Worm (Caenorhabditis elegans) whole organism, L2 larva: ENCODE measurements around the gene gur-4.
A peak's percentile ranks its signal among the peaks of the same experiment; 100 is the strongest.

Experiments
- C34F6.9 ChIP-seq: fragments of 150-350 bp; optimal IDR thresholded peaks from 2 replicates; lab custom pipeline; 2014; ENCODE audit warnings: missing biosample characterization, missing genetic modification characterization
- F13H6.1 ChIP-seq: sonication (generic microtip); optimal IDR thresholded peaks from 2 replicates; lab custom pipeline; 2016; ENCODE audit warnings: missing genetic modification characterization, missing compliant biosample characterization
- R02D3.7 ChIP-seq: fragments of 150-350 bp; optimal IDR thresholded peaks from 2 replicates; lab custom pipeline; 2014; ENCODE audit warnings: missing biosample characterization, missing genetic modification characterization
- Y55F3AM.14 ChIP-seq: fragments of 200-800 bp; sonication (Bioruptor generic); optimal IDR thresholded peaks from 2 replicates; lab custom pipeline; 2018; ENCODE audit warnings: mild to moderate bottlenecking, missing genetic modification characterization, missing compliant biosample characterization
- ZK546.5 ChIP-seq: sonication (generic microtip); optimal IDR thresholded peaks from 2 replicates; lab custom pipeline; 2017; ENCODE audit warnings: missing biosample characterization, missing genetic modification characterization
- blmp-1 ChIP-seq: sonication (generic microtip); optimal IDR thresholded peaks from 2 replicates; lab custom pipeline; 2017; ENCODE audit warnings: missing genetic modification characterization, mild to moderate bottlenecking, missing compliant biosample characterization, antibody characterized with exemption, moderate library complexity; ENCODE audit not compliant: insufficient read depth
- crh-2 ChIP-seq: sonication (generic microtip); optimal IDR thresholded peaks from 2 replicates; lab custom pipeline; 2017; ENCODE audit warnings: missing biosample characterization, missing genetic modification characterization
- elt-1 ChIP-seq: fragments of 150-350 bp; optimal IDR thresholded peaks from 2 replicates; lab custom pipeline; 2014; ENCODE audit warnings: missing biosample characterization, missing genetic modification characterization
- elt-3 ChIP-seq: sonication (generic microtip); optimal IDR thresholded peaks from 2 replicates; lab custom pipeline; 2017; ENCODE audit warnings: missing biosample characterization, missing genetic modification characterization
- fos-1 ChIP-seq: fragments of 150-350 bp; optimal IDR thresholded peaks from 2 replicates; lab custom pipeline; 2014; ENCODE audit warnings: missing biosample characterization, missing genetic modification characterization
- gmeb-1 ChIP-seq: fragments of 150-350 bp; optimal IDR thresholded peaks from 2 replicates; lab custom pipeline; 2014; ENCODE audit warnings: missing biosample characterization, missing genetic modification characterization
- lin-13 ChIP-seq: fragments of 150-350 bp; optimal IDR thresholded peaks from 2 replicates; lab custom pipeline; 2014; ENCODE audit warnings: missing biosample characterization, missing genetic modification reagents, missing genetic modification characterization
- lin-39 ChIP-seq: fragments of 150-350 bp; optimal IDR thresholded peaks from 2 replicates; lab custom pipeline; 2014; ENCODE audit warnings: missing biosample characterization, missing genetic modification reagents, missing genetic modification characterization
- lsy-2 ChIP-seq, 2 experiments: fragments of 150-350 bp in 1 of 2; sonication (generic microtip) in 1 of 2; optimal IDR thresholded peaks; 2 replicates each; lab custom pipeline; 2014 to 2017; ENCODE audit warnings: missing biosample characterization in 2 of 2, missing genetic modification characterization in 2 of 2
- mab-5 ChIP-seq: fragments of 150-350 bp; optimal IDR thresholded peaks from 2 replicates; lab custom pipeline; 2014; ENCODE audit warnings: missing biosample characterization, missing genetic modification characterization
- mbf-1 ChIP-seq: sonication (generic microtip); optimal IDR thresholded peaks from 2 replicates; lab custom pipeline; 2017; ENCODE audit warnings: missing biosample characterization, missing genetic modification characterization
- nhr-10 ChIP-seq: sonication (generic microtip); optimal IDR thresholded peaks from 2 replicates; lab custom pipeline; 2017; ENCODE audit warnings: missing biosample characterization, missing genetic modification characterization
- nhr-11 ChIP-seq: fragments of 150-350 bp; optimal IDR thresholded peaks from 2 replicates; lab custom pipeline; 2014; ENCODE audit warnings: missing biosample characterization, missing genetic modification characterization
- nhr-12 ChIP-seq: fragments of 150-350 bp; optimal IDR thresholded peaks from 2 replicates; lab custom pipeline; 2014; ENCODE audit warnings: missing biosample characterization, missing genetic modification characterization
- nhr-129 ChIP-seq: fragments of 150-350 bp; optimal IDR thresholded peaks from 2 replicates; lab custom pipeline; 2014; ENCODE audit warnings: missing biosample characterization, missing genetic modification characterization
- nhr-21 ChIP-seq: fragments of 150-350 bp; optimal IDR thresholded peaks from 2 replicates; lab custom pipeline; 2014; ENCODE audit warnings: missing biosample characterization, missing genetic modification characterization
- nhr-23 ChIP-seq: fragments of 150-350 bp; optimal IDR thresholded peaks from 2 replicates; lab custom pipeline; 2014; ENCODE audit warnings: missing biosample characterization, missing genetic modification reagents, missing genetic modification characterization
- nhr-237 ChIP-seq: fragments of 150-350 bp; optimal IDR thresholded peaks from 2 replicates; lab custom pipeline; 2014; ENCODE audit warnings: missing biosample characterization, missing genetic modification characterization
- nhr-25 ChIP-seq: fragments of 150-350 bp; sonication (generic microtip); optimal IDR thresholded peaks from 3 replicates; lab custom pipeline; 2014; ENCODE audit warnings: missing biosample characterization, missing genetic modification characterization
- nhr-77 ChIP-seq: fragments of 150-350 bp; optimal IDR thresholded peaks from 2 replicates; lab custom pipeline; 2014; ENCODE audit warnings: missing biosample characterization, missing genetic modification characterization
- peb-1 ChIP-seq: fragments of 150-350 bp; optimal IDR thresholded peaks from 2 replicates; lab custom pipeline; 2014; ENCODE audit warnings: missing biosample characterization, missing genetic modification characterization
- skn-1 ChIP-seq: sonication (generic microtip); optimal IDR thresholded peaks from 2 replicates; lab custom pipeline; 2017; ENCODE audit warnings: missing biosample characterization, missing genetic modification characterization
- sma-3 ChIP-seq: sonication (generic microtip); optimal IDR thresholded peaks from 2 replicates; lab custom pipeline; 2016; ENCODE audit warnings: missing genetic modification reagents, missing genetic modification characterization, missing compliant biosample characterization
- sma-9 ChIP-seq, 2 experiments: fragments of 150-350 bp in 1 of 2; sonication (generic microtip) in 1 of 2; optimal IDR thresholded peaks; 2 replicates each; lab custom pipeline; 2014 to 2016; ENCODE audit warnings: missing genetic modification characterization in 2 of 2, mild to moderate bottlenecking in 1 of 2, missing biosample characterization in 1 of 2, missing compliant biosample characterization in 1 of 2, missing genetic modification reagents in 1 of 2, moderate library complexity in 1 of 2
- snpc-4 ChIP-seq: fragments of 150-350 bp; optimal IDR thresholded peaks from 2 replicates; lab custom pipeline; 2014; ENCODE audit warnings: missing biosample characterization, missing genetic modification characterization
- unc-39 ChIP-seq: fragments of 150-350 bp; optimal IDR thresholded peaks from 2 replicates; lab custom pipeline; 2014; ENCODE audit warnings: missing biosample characterization, missing genetic modification characterization
- unc-55 ChIP-seq: fragments of 150-350 bp; sonication (generic microtip); optimal IDR thresholded peaks from 3 replicates; lab custom pipeline; 2014; ENCODE audit warnings: missing biosample characterization, missing genetic modification reagents, missing genetic modification characterization
- unc-62 ChIP-seq: fragments of 150-350 bp; optimal IDR thresholded peaks from 2 replicates; lab custom pipeline; 2014; ENCODE audit warnings: missing biosample characterization, missing genetic modification reagents, missing genetic modification characterization
- ztf-11 ChIP-seq: sonication (generic microtip); optimal IDR thresholded peaks from 2 replicates; lab custom pipeline; 2017; ENCODE audit warnings: missing biosample characterization, missing genetic modification characterization
- ztf-4 ChIP-seq: fragments of 150-350 bp; optimal IDR thresholded peaks from 2 replicates; lab custom pipeline; 2014; ENCODE audit warnings: missing biosample characterization, missing genetic modification characterization

Gene gur-4

DNA sequence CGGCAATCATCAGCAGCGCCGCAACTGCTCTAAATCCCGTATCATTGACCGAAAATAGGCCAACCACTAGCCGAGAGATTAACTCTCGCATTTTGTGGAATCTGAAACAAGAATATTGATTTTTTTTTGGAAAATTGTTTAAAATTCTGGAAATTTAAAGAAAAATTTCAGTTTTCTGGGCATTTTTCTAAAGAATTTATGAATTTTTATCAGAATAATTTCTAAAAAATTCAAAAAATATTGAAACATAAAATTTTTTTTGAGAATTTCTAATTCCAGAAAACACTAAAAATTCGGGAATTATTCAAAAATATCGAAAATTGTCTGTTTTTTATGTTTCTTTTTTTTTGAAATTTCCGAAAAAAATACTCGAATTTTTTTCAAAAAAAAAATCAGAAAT is 28.2 kb downstream of the gur-4 start, which contains the start of gene algn-3:
algn-3 (minus strand) TSS at position 101 of the 400 bp plus-strand sequence.
- no peak for TF ChIP-seq nhr-11 (tag; lab: Kevin White, UChicago)
- no peak for TF ChIP-seq ztf-11 (tag; lab: Kevin White, UChicago)
- no peak for TF ChIP-seq nhr-237 (tag; lab: Kevin White, UChicago)

DNA sequence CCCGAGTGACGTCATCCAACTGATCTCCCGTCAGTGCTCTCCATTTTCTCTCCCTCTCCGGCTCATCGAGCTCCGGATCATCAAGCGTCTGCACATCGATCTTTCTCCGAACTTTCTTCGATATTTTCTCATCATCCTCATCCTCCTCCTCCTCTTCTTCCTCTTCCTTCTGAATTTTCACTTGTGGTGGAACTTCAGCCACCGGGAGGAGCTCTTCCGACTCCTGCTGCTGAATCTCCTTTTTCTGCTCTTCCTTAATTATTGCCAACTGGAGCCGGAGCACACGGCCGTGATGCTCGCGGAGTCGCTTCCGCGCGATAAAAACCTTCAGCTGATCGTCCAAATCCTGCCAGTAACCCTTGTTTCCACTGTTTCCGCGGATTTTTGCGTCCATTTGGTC is 31.7 kb downstream of the gur-4 start:
- TF ChIP-seq unc-39 (no peak), snpc-4 (tag; lab: Kevin White, UChicago) (no peak), fos-1 (tag; lab: Kevin White, UChicago) (no peak), lsy-2 (tag; optimal IDR thresholded peaks at IDR 0.05; lab: Kevin White, UChicago) (no peak), mab-5 (tag; lab: Kevin White, UChicago) (no peak), nhr-12 (tag; lab: Kevin White, UChicago) (no peak), nhr-25 (tag; lab: Kevin White, UChicago) (no peak), lin-13 (GFP tag; lab: Kevin White, UChicago) (no peak), ZK546.5 (tag; lab: Kevin White, UChicago) (no peak), blmp-1 (tag; lab: Kevin White, UChicago) (no peak), mbf-1 (tag; lab: Kevin White, UChicago) (no peak), C34F6.9 (tag; lab: Kevin White, UChicago) (no peak), nhr-10 (tag; lab: Kevin White, UChicago) (no peak), nhr-129 (no peak), ztf-11 (tag; lab: Kevin White, UChicago) (no peak), skn-1 (tag; lab: Kevin White, UChicago) (no peak), nhr-21 (no peak), nhr-237 (tag; lab: Kevin White, UChicago) (no peak)

DNA sequence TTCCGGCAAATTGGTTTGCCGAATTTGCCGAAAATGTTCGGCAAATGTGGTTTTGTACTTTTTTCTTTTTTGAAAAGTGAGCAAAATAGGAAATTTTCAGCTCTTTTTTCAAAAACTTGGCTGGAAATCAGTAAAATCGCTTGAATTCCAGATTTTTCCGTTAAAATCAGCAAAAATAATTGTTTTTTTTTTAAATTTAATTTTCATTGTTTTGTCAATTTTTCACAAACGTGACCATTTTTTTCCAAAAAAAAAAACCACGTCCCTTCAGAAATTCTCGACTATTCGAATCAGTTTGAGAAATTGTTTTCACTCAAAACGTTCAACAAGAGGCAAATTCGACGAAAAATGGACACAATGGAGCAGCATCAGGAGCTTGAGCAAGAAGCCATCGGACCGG is 33.0 kb downstream of the gur-4 start, which contains the start of gene K09E4.1:
K09E4.1 (plus strand) TSS at position 301 of the 400 bp plus-strand sequence.
- TF ChIP-seq lsy-2 (tag; optimal IDR thresholded peaks at IDR 0.05; lab: Kevin White, UChicago): no peak
- TF ChIP-seq gmeb-1 (tag; lab: Kevin White, UChicago): no peak
- no peak for TF ChIP-seq nhr-77 (tag; lab: Kevin White, UChicago)
- no peak for TF ChIP-seq skn-1 (tag; lab: Kevin White, UChicago)
- TF ChIP-seq blmp-1 (tag; lab: Kevin White, UChicago): no peak
- no peak for TF ChIP-seq lin-39 (tag; lab: Kevin White, UChicago)
- no peak for TF ChIP-seq nhr-23 (tag; lab: Kevin White, UChicago)
- no peak for TF ChIP-seq fos-1 (tag; lab: Kevin White, UChicago)
- TF ChIP-seq unc-39: no peak
- TF ChIP-seq crh-2: no peak
- TF ChIP-seq ztf-11 (tag; lab: Kevin White, UChicago): no peak
- no peak for TF ChIP-seq peb-1 (tag; lab: Kevin White, UChicago)
- TF ChIP-seq nhr-21: no peak
- TF ChIP-seq, all 48 proteins: peak for 0

DNA sequence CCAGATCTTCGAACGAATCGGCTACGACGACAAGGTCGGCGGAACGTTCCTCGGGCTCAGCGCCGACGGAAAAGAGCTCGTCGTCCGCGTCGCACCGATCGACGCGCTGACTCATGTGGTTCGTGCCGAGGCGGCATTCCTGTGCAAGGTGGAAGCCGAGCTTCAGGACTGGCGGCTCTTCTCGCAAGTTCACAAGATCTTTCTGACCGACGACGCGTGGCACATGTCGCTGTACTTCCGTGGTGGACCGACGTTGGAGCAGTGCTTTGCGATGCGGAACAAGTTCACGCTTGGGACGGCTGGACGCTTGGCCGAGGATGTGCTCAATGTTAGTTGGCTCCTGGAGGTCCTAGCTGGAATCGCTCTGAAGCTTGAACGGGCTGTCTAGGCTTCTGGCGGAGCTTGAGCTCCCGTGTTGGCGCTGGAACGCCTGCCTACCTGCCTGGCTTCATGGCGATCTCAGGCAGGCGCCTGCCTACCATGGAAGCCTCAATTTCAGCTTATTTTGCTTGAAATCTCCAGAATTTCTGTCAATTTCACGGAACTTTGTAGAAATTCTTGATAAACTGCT is 34.4 kb downstream of the gur-4 start:
- TF ChIP-seq nhr-12 (tag; lab: Kevin White, UChicago) (no peak), sma-3 (no peak), sma-9 (GFP tag; optimal IDR thresholded peaks at IDR 0.05; lab: Kevin White, UChicago) (no peak), sma-9 (tag; optimal IDR thresholded peaks at IDR 0.05; lab: Kevin White, UChicago) (no peak), Y55F3AM.14 (no peak), unc-62 (GFP tag; lab: Kevin White, UChicago) (no peak), ztf-11 (tag; lab: Kevin White, UChicago) (no peak), elt-1 (tag; lab: Kevin White, UChicago) (no peak), nhr-237 (tag; lab: Kevin White, UChicago) (no peak), nhr-77 (tag; lab: Kevin White, UChicago) (no peak), ztf-4 (tag; lab: Kevin White, UChicago) (no peak), elt-3 (no peak), nhr-11 (tag; lab: Kevin White, UChicago) (no peak), R02D3.7 (tag; lab: Kevin White, UChicago) (no peak)

DNA sequence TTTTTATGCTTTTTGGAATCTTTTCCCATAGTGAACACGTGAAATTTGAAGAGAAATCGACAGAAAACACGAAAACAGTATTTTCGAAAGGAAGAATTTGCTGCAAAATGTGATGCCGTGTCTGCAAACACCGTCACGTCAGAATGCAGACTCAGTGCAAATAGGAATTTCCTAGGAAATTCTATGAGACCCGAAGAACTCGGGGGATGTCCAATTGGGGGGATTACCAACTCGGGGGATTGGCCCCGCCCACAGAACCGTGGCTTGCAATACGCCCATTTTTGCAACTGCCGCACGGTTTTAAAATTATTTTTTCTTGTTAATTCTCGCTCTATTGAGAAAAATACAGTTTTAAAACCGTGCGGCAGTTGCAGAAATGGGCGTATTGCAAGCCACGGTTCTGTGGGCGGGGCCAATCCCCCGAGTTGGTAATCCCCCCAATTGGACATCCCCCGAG is 37.6 kb downstream of the gur-4 start, which contains the start of gene cacn-1:
cacn-1 (minus strand) TSS at position 51 of the 457 bp plus-strand sequence.
- TF ChIP-seq gmeb-1 (tag; lab: Kevin White, UChicago): peak; percentile 35
- TF ChIP-seq crh-2: peak; percentile 25
- TF ChIP-seq unc-55 (GFP tag; lab: Kevin White, UChicago): peak; percentile 42
- TF ChIP-seq lsy-2 (tag; optimal IDR thresholded peaks at IDR 0.05; lab: Kevin White, UChicago): peak; percentile 27 to 64
- TF ChIP-seq nhr-129: peak; percentile 2
- TF ChIP-seq lin-13 (GFP tag; lab: Kevin White, UChicago): peak; percentile 3
- TF ChIP-seq sma-3: peak; percentile 65
- peak; percentile 24 for TF ChIP-seq F13H6.1 (tag; lab: Kevin White, UChicago)
